Fruit fly (Drosophila melanogaster) whole organism, embryonic: ENCODE measurements around the gene CG12241.
A peak's percentile ranks its signal among the peaks of the same experiment; 100 is the strongest.

Experiments used
- CG10431 ChIP-seq: fragments of 200-800 bp; sonication (Bioruptor generic); optimal IDR thresholded peaks from 3 replicates; lab custom pipeline; 2018; ENCODE audit warnings: missing biosample characterization, mild to moderate bottlenecking, missing genetic modification characterization
- CG10543 ChIP-seq: fragments of 200-800 bp; sonication (Bioruptor generic); optimal IDR thresholded peaks from 3 replicates; lab custom pipeline; 2017; ENCODE audit warnings: missing biosample characterization, mild to moderate bottlenecking, missing genetic modification characterization, moderate library complexity
- CG10654 ChIP-seq: fragments of 200-800 bp; sonication (Bioruptor generic); optimal IDR thresholded peaks from 2 replicates; lab custom pipeline; 2016; ENCODE audit warnings: missing biosample characterization, missing genetic modification characterization
- CG10959 ChIP-seq: fragments of 200-800 bp; sonication (Bioruptor generic); IDR thresholded peaks from 2 replicates; pipeline ENCODE4 v1.3.6; 2022; ENCODE audit warnings: missing biosample characterization, missing genetic modification characterization
- CG11093 ChIP-seq: fragments of 200-800 bp; sonication (Bioruptor generic); IDR thresholded peaks from 3 replicates; pipeline ENCODE4 v1.3.6; 2022; ENCODE audit warnings: missing biosample characterization, missing genetic modification characterization
- CG12219 ChIP-seq: fragments of 200-800 bp; sonication (Bioruptor generic); optimal IDR thresholded peaks from 3 replicates; lab custom pipeline; 2018; ENCODE audit warnings: missing biosample characterization, mild to moderate bottlenecking, missing genetic modification characterization
- CG12236 ChIP-seq: fragments of 200-800 bp; sonication (Bioruptor generic); optimal IDR thresholded peaks from 2 replicates; lab custom pipeline; 2016; ENCODE audit warnings: missing biosample characterization, missing genetic modification characterization
- CG13287 ChIP-seq: fragments of 200-800 bp; sonication (Bioruptor generic); IDR thresholded peaks from 2 replicates; pipeline ENCODE4 v1.3.6; 2022; ENCODE audit warnings: missing biosample characterization, missing genetic modification characterization; ENCODE audit not compliant: partially characterized antibody
- CG17361 ChIP-seq: fragments of 200-800 bp; sonication (Bioruptor generic); IDR thresholded peaks from 3 replicates; pipeline ENCODE4 v1.3.6; 2022; ENCODE audit warnings: missing biosample characterization, missing genetic modification characterization
- CG18262 ChIP-seq: fragments of 200-800 bp; optimal IDR thresholded peaks from 3 replicates; lab custom pipeline; 2019; ENCODE audit warnings: missing biosample characterization, mild to moderate bottlenecking, missing genetic modification characterization, moderate library complexity
- CG18476 ChIP-seq: fragments of 200-800 bp; sonication (Bioruptor generic); optimal IDR thresholded peaks from 2 replicates; lab custom pipeline; 2016; ENCODE audit warnings: missing biosample characterization, mild to moderate bottlenecking, missing genetic modification characterization
- CG3847 ChIP-seq: fragments of 200-800 bp; sonication (Bioruptor generic); IDR thresholded peaks from 2 replicates; pipeline ENCODE4 v1.3.6; 2022; ENCODE audit warnings: missing biosample characterization, missing genetic modification characterization
- CG42726 ChIP-seq: fragments of 200-800 bp; sonication (Bioruptor generic); IDR thresholded peaks from 2 replicates; pipeline ENCODE4 v1.3.6; 2022; ENCODE audit warnings: missing biosample characterization, missing genetic modification characterization; ENCODE audit not compliant: partially characterized antibody
- CG4282 ChIP-seq: fragments of 200-800 bp; sonication (Bioruptor generic); optimal IDR thresholded peaks from 2 replicates; lab custom pipeline; 2016; ENCODE audit warnings: missing biosample characterization, missing genetic modification characterization
- CG4360 ChIP-seq: fragments of 200-800 bp; sonication (Bioruptor generic); IDR thresholded peaks from 2 replicates; pipeline ENCODE4 v1.3.6; 2022; ENCODE audit warnings: missing biosample characterization, missing genetic modification characterization
- CG6654 ChIP-seq: fragments of 200-800 bp; sonication (Bioruptor generic); optimal IDR thresholded peaks from 2 replicates; lab custom pipeline; 2017; ENCODE audit warnings: missing biosample characterization, mild to moderate bottlenecking, missing genetic modification characterization
- CG6765 ChIP-seq: fragments of 200-800 bp; sonication (Bioruptor generic); optimal IDR thresholded peaks from 3 replicates; lab custom pipeline; 2017; ENCODE audit warnings: missing biosample characterization, mild to moderate bottlenecking, missing genetic modification characterization
- CG8944 ChIP-seq: fragments of 200-800 bp; sonication (Bioruptor generic); optimal IDR thresholded peaks from 3 replicates; lab custom pipeline; 2016; ENCODE audit warnings: missing biosample characterization, missing genetic modification characterization
- CG9215 ChIP-seq: fragments of 200-800 bp; sonication (Bioruptor generic); IDR thresholded peaks from 2 replicates; pipeline ENCODE4 v1.3.6; 2022; ENCODE audit warnings: missing biosample characterization, missing genetic modification characterization
- Chrac-16 ChIP-seq: fragments of 200-800 bp; sonication (Bioruptor generic); optimal IDR thresholded peaks from 3 replicates; lab custom pipeline; 2016; ENCODE audit warnings: missing biosample characterization, missing genetic modification characterization
- E2f2 ChIP-seq: fragments of 200-800 bp; sonication (Bioruptor generic); IDR thresholded peaks from 2 replicates; pipeline ENCODE4 v1.3.6; 2022; ENCODE audit warnings: missing biosample characterization, missing genetic modification characterization
- Fer1 ChIP-seq: fragments of 200-800 bp; sonication (Bioruptor generic); optimal IDR thresholded peaks from 2 replicates; lab custom pipeline; 2017; ENCODE audit warnings: missing biosample characterization, mild to moderate bottlenecking, missing genetic modification characterization
- GATAe ChIP-seq: fragments of 200-800 bp; sonication (Bioruptor generic); conservative IDR thresholded peaks from 2 replicates; pipeline ENCODE4 v1.3.6; 2022; ENCODE audit warnings: missing biosample characterization, missing genetic modification characterization
- HLH3B ChIP-seq: fragments of 200-800 bp; sonication (Bioruptor generic); IDR thresholded peaks from 2 replicates; pipeline ENCODE4 v1.3.6; 2022; ENCODE audit warnings: missing biosample characterization, missing genetic modification characterization
- HmgZ ChIP-seq: fragments of 200-800 bp; sonication (Bioruptor generic); optimal IDR thresholded peaks from 2 replicates; lab custom pipeline; 2018; ENCODE audit warnings: missing biosample characterization, mild to moderate bottlenecking, missing genetic modification characterization
- Lpt ChIP-seq: fragments of >200 bp; optimal IDR thresholded peaks from 2 replicates; lab custom pipeline; 2018; ENCODE audit warnings: missing biosample characterization, missing genetic modification characterization
- Meics ChIP-seq: fragments of 200-800 bp; sonication (Bioruptor generic); optimal IDR thresholded peaks from 2 replicates; lab custom pipeline; 2017; ENCODE audit warnings: missing biosample characterization, mild to moderate bottlenecking, missing genetic modification characterization
- NK7.1 ChIP-seq: fragments of 200-800 bp; sonication (Bioruptor generic); optimal IDR thresholded peaks from 3 replicates; lab custom pipeline; 2016; ENCODE audit warnings: missing biosample characterization, missing genetic modification characterization
- Nf-YB ChIP-seq: fragments of 200-800 bp; sonication (Bioruptor generic); optimal IDR thresholded peaks from 3 replicates; lab custom pipeline; 2019; ENCODE audit warnings: missing biosample characterization, mild to moderate bottlenecking, missing genetic modification characterization, moderate library complexity
- Oaz ChIP-seq: fragments of 200-800 bp; sonication (Bioruptor generic); IDR thresholded peaks from 2 replicates; pipeline ENCODE4 v1.3.6; 2022; ENCODE audit warnings: missing biosample characterization, missing genetic modification characterization
- Sox102F ChIP-seq: fragments of 200-800 bp; sonication (Bioruptor generic); optimal IDR thresholded peaks from 2 replicates; lab custom pipeline; 2018; ENCODE audit warnings: missing biosample characterization, mild to moderate bottlenecking, missing genetic modification characterization, moderate library complexity
- Tbp ChIP-seq: fragments of >200 bp; optimal IDR thresholded peaks from 2 replicates; lab custom pipeline; 2018; ENCODE audit warnings: missing biosample characterization, missing genetic modification characterization
- Vsx1 ChIP-seq: fragments of 200-800 bp; sonication (Bioruptor generic); optimal IDR thresholded peaks from 2 replicates; lab custom pipeline; 2017; ENCODE audit warnings: missing biosample characterization, mild to moderate bottlenecking, missing genetic modification characterization, missing genetic modification reagents
- ac ChIP-seq: fragments of 200-800 bp; sonication (Bioruptor generic); optimal IDR thresholded peaks from 3 replicates; lab custom pipeline; 2017; ENCODE audit warnings: missing biosample characterization, mild to moderate bottlenecking, missing genetic modification characterization
- aop ChIP-seq: fragments of 200-800 bp; sonication (Bioruptor generic); IDR thresholded peaks from 2 replicates; pipeline ENCODE4 v1.3.6; 2022; ENCODE audit warnings: missing biosample characterization, missing genetic modification characterization
- bsh ChIP-seq, 2 experiments: fragments of 200-800 bp; sonication (Bioruptor generic); optimal IDR thresholded peaks; 2 replicates each; lab custom pipeline; 2017 to 2018; ENCODE audit warnings: mild to moderate bottlenecking in 2 of 2, missing biosample characterization in 2 of 2, missing genetic modification characterization in 2 of 2, moderate library complexity in 1 of 2
- cg ChIP-seq: fragments of 200-800 bp; sonication (Bioruptor generic); optimal IDR thresholded peaks from 3 replicates; lab custom pipeline; 2019; ENCODE audit warnings: missing biosample characterization, mild to moderate bottlenecking, missing genetic modification characterization, moderate library complexity
- chn ChIP-seq: fragments of 200-800 bp; sonication (Bioruptor generic); optimal IDR thresholded peaks from 2 replicates; lab custom pipeline; 2016; ENCODE audit warnings: missing biosample characterization, missing genetic modification characterization
- disco-r ChIP-seq: fragments of 200-800 bp; sonication (Bioruptor generic); optimal IDR thresholded peaks from 2 replicates; lab custom pipeline; 2016; ENCODE audit warnings: missing biosample characterization, missing genetic modification characterization
- fru ChIP-seq: fragments of >200 bp; optimal IDR thresholded peaks from 2 replicates; lab custom pipeline; 2017
- gce ChIP-seq: fragments of 200-800 bp; sonication (Bioruptor generic); IDR thresholded peaks from 3 replicates; pipeline ENCODE4 v1.3.6; 2022; ENCODE audit warnings: missing biosample characterization, missing genetic modification characterization
- ken ChIP-seq: fragments of 200-800 bp; sonication (Bioruptor generic); IDR thresholded peaks from 3 replicates; pipeline ENCODE4 v1.3.6; 2022; ENCODE audit warnings: missing biosample characterization, missing genetic modification characterization
- lola ChIP-seq, 3 experiments: fragments of >200 bp in 2 of 3; fragments of 200-800 bp in 1 of 3; sonication (Bioruptor generic) in 1 of 3; optimal IDR thresholded peaks; 2 replicates each; lab custom pipeline; 2017 to 2019; ENCODE audit warnings: missing biosample characterization in 3 of 3, missing genetic modification characterization in 3 of 3, mild to moderate bottlenecking in 1 of 3, moderate library complexity in 1 of 3
- lov ChIP-seq, 2 experiments: fragments of 200-800 bp in 1 of 2; fragments of >200 bp in 1 of 2; sonication (Bioruptor generic) in 1 of 2; IDR thresholded peaks in 1 of 2; optimal IDR thresholded peaks in 1 of 2; 2 replicates in 1 of 2; 3 replicates in 1 of 2; pipeline versions ENCODE4 v1.3.6 to Lab custom; 2017 to 2022; ENCODE audit warnings: missing biosample characterization in 1 of 2, missing genetic modification characterization in 1 of 2
- pfk ChIP-seq: fragments of 200-800 bp; sonication (Bioruptor generic); optimal IDR thresholded peaks from 2 replicates; lab custom pipeline; 2018; ENCODE audit warnings: missing biosample characterization, mild to moderate bottlenecking, missing genetic modification characterization, moderate library complexity
- schlank ChIP-seq: fragments of 200-800 bp; sonication (Bioruptor generic); optimal IDR thresholded peaks from 2 replicates; lab custom pipeline; 2018; ENCODE audit warnings: missing biosample characterization, mild to moderate bottlenecking, missing genetic modification characterization
- sens-2 ChIP-seq: fragments of 200-800 bp; sonication (Bioruptor generic); IDR thresholded peaks from 2 replicates; pipeline ENCODE4 v1.3.6; 2022; ENCODE audit warnings: missing biosample characterization, missing genetic modification characterization
- zen2 ChIP-seq: fragments of 200-800 bp; sonication (Bioruptor generic); IDR thresholded peaks from 3 replicates; pipeline ENCODE4 v1.3.6; 2022; ENCODE audit warnings: missing biosample characterization, missing genetic modification characterization; ENCODE audit not compliant: partially characterized antibody

CG12241 gene

dm6 chr3R:15242186-15243045 is 23.4 kb downstream of the CG12241 start, which contains the start of the genes tefu and Hsc70-4 (continued):
- TF ChIP-seq sens-2 (GFP tag; lab: Robert Waterston, UW), result no peak
- TF ChIP-seq cg (GFP tag; lab: Kevin White, UChicago), result no peak
- no peak for TF ChIP-seq CG10431 (GFP tag; lab: Kevin White, UChicago)
- TF ChIP-seq CG12236 (GFP tag; lab: Kevin White, UChicago), result peak; percentile 2
- TF ChIP-seq E2f2, result peak; percentile 71
- TF ChIP-seq Sox102F, result no peak
- peak; percentile 80 for TF ChIP-seq Meics (GFP tag; lab: Kevin White, UChicago)
- TF ChIP-seq schlank (tag; lab: Kevin White, UChicago), result peak; percentile 28
- peak; percentile 56 for TF ChIP-seq CG6654 (GFP tag; lab: Kevin White, UChicago)
- peak; percentile 50; the same call in 1 of the 3 replicates for TF ChIP-seq gce
- peak in 2 of 3 experiments; percentile 64 to 93 for TF ChIP-seq lola (GFP tag; optimal IDR thresholded peaks at IDR 0.05; lab: Kevin White, UChicago)
- no peak for TF ChIP-seq CG18262 (tag; lab: Kevin White, UChicago)
- peak; percentile 64 for TF ChIP-seq HmgZ (tag; lab: Kevin White, UChicago)
- TF ChIP-seq NK7.1 (GFP tag; lab: Kevin White, UChicago), result no peak
- TF ChIP-seq CG6765 (GFP tag; lab: Kevin White, UChicago), result no peak
- no peak for TF ChIP-seq CG4282 (GFP tag; lab: Kevin White, UChicago)
- TF ChIP-seq Lpt (GFP tag; lab: Kevin White, UChicago), result no peak
- TF ChIP-seq lov (optimal IDR thresholded peaks at IDR 0.05; lab: Kevin White, UChicago), result no peak
- no peak; the same call in 2 of the 3 replicates for TF ChIP-seq lov (GFP tag; IDR thresholded peaks at IDR 0.05; lab: Robert Waterston, UW)
- TF ChIP-seq chn (GFP tag; lab: Kevin White, UChicago), result peak; percentile 82
- TF ChIP-seq GATAe (GFP tag; lab: Robert Waterston, UW), result no peak
- peak; percentile 68 for TF ChIP-seq CG42726
- TF ChIP-seq CG10654 (GFP tag; lab: Kevin White, UChicago), result peak; percentile 81
- TF ChIP-seq Nf-YB (GFP tag; lab: Kevin White, UChicago), result no peak
- no peak for TF ChIP-seq bsh (GFP tag; optimal IDR thresholded peaks at IDR 0.05; lab: Kevin White, UChicago)
- no peak for TF ChIP-seq aop (GFP tag; lab: Robert Waterston, UW)
- TF ChIP-seq CG4360 (GFP tag; lab: Robert Waterston, UW), result no peak
- peak; percentile 8 for TF ChIP-seq CG12219 (GFP tag; lab: Kevin White, UChicago)
- TF ChIP-seq CG11093, result peak; percentile 85
- peak; percentile 88 for TF ChIP-seq CG3847
- peak; percentile 81 for TF ChIP-seq ken (GFP tag; lab: Robert Waterston, UW)
- TF ChIP-seq fru (lab: Kevin White, UChicago), result no peak
- TF ChIP-seq zen2 (GFP tag; lab: Robert Waterston, UW), result no peak
- peak; percentile 81 for TF ChIP-seq Chrac-16 (GFP tag; lab: Kevin White, UChicago)
- TF ChIP-seq disco-r, result no peak
- TF ChIP-seq CG17361 (GFP tag; lab: Robert Waterston, UW), result peak; percentile 91
- peak; percentile 30; the same call in 1 of the 2 replicates for TF ChIP-seq CG10959 (GFP tag; lab: Robert Waterston, UW)
- peak; percentile 65; the same call in 1 of the 2 replicates for TF ChIP-seq HLH3B
- peak; percentile 83 for TF ChIP-seq pfk (GFP tag; lab: Kevin White, UChicago)
- TF ChIP-seq CG8944 (GFP tag; lab: Kevin White, UChicago), result peak; percentile 48
- TF ChIP-seq CG9215 (GFP tag; lab: Robert Waterston, UW), result peak; percentile 81
- no peak for TF ChIP-seq Vsx1
- peak; percentile 81 for TF ChIP-seq CG10543 (GFP tag; lab: Kevin White, UChicago)
- peak; percentile 31 for TF ChIP-seq CG13287 (GFP tag; lab: Robert Waterston, UW)
- peak; percentile 33 for TF ChIP-seq CG18476 (GFP tag; lab: Kevin White, UChicago)
- no peak for TF ChIP-seq ac (GFP tag; lab: Kevin White, UChicago)
- peak; percentile 22 for TF ChIP-seq Fer1
- peak; percentile 60; the same call in 1 of the 2 replicates for TF ChIP-seq Oaz (GFP tag; lab: Robert Waterston, UW)
- peak; percentile 80 for TF ChIP-seq Tbp (GFP tag; lab: Kevin White, UChicago)
